Fruit fly (Drosophila melanogaster) whole organism, prepupa: ENCODE data around the gene CG7304.

Source experiments
- Blimp-1 ChIP-seq: fragments of 200-800 bp; sonication (Bioruptor generic); optimal IDR thresholded peaks from 3 replicates; lab custom pipeline; 2017; ENCODE audit warnings: missing biosample characterization, missing genetic modification characterization, mild to moderate bottlenecking, moderate library complexity, missing genetic modification reagents
- CG10631 ChIP-seq: fragments of 200-800 bp; sonication (Bioruptor generic); optimal IDR thresholded peaks from 2 replicates; lab custom pipeline; 2016; ENCODE audit warnings: missing biosample characterization, missing genetic modification characterization
- CG10669 ChIP-seq: fragments of 200-800 bp; sonication (Bioruptor generic); optimal IDR thresholded peaks from 3 replicates; lab custom pipeline; 2018; ENCODE audit warnings: missing biosample characterization, mild to moderate bottlenecking, missing genetic modification characterization, moderate library complexity
- CG11294 ChIP-seq: fragments of 200-800 bp; sonication (Bioruptor generic); IDR thresholded peaks from 2 replicates; pipeline ENCODE4 v1.3.6; 2022; ENCODE audit warnings: missing biosample characterization, missing genetic modification characterization
- CG11762 ChIP-seq: fragments of 200-800 bp; sonication (Bioruptor generic); optimal IDR thresholded peaks from 3 replicates; lab custom pipeline; 2016; ENCODE audit warnings: missing biosample characterization, missing genetic modification characterization; ENCODE audit not compliant: insufficient read depth
- CG15336 ChIP-seq: fragments of 200-800 bp; sonication (Bioruptor generic); IDR thresholded peaks from 2 replicates; pipeline ENCODE4 v1.3.6; 2022; ENCODE audit warnings: missing biosample characterization, missing genetic modification characterization
- CG1621 ChIP-seq: fragments of 200-800 bp; sonication (Bioruptor generic); optimal IDR thresholded peaks from 3 replicates; lab custom pipeline; 2018; ENCODE audit warnings: missing biosample characterization, mild to moderate bottlenecking, missing genetic modification characterization
- CG16779 ChIP-seq: fragments of 200-800 bp; sonication (Bioruptor generic); optimal IDR thresholded peaks from 3 replicates; lab custom pipeline; 2017; ENCODE audit warnings: missing biosample characterization, mild to moderate bottlenecking, missing genetic modification characterization
- CG31627 ChIP-seq: fragments of 200-800 bp; sonication (Bioruptor generic); optimal IDR thresholded peaks from 3 replicates; lab custom pipeline; 2016; ENCODE audit warnings: missing biosample characterization, missing genetic modification characterization
- CG32006 ChIP-seq: fragments of 200-800 bp; sonication (Bioruptor generic); optimal IDR thresholded peaks from 3 replicates; lab custom pipeline; 2017; ENCODE audit warnings: missing biosample characterization, mild to moderate bottlenecking, missing genetic modification characterization
- CG34406 ChIP-seq: fragments of 200-800 bp; sonication (Bioruptor generic); optimal IDR thresholded peaks from 3 replicates; lab custom pipeline; 2016; ENCODE audit warnings: missing biosample characterization, missing genetic modification characterization
- CG3919 ChIP-seq: fragments of 200-800 bp; sonication (Bioruptor generic); optimal IDR thresholded peaks from 3 replicates; lab custom pipeline; 2016; ENCODE audit warnings: missing biosample characterization, missing genetic modification characterization
- CG4318 ChIP-seq: fragments of 200-800 bp; sonication (Bioruptor generic); optimal IDR thresholded peaks from 3 replicates; lab custom pipeline; 2017; ENCODE audit warnings: missing biosample characterization, mild to moderate bottlenecking, missing genetic modification characterization
- CG6163 ChIP-seq: fragments of 200-800 bp; sonication (Bioruptor generic); IDR thresholded peaks from 3 replicates; pipeline ENCODE4 v1.3.6; 2022; ENCODE audit warnings: missing biosample characterization, missing genetic modification characterization
- CG6808 ChIP-seq: fragments of 200-800 bp; sonication (Bioruptor generic); optimal IDR thresholded peaks from 3 replicates; lab custom pipeline; 2017; ENCODE audit warnings: missing biosample characterization, missing genetic modification characterization, mild to moderate bottlenecking, moderate library complexity, missing genetic modification reagents
- CG7368 ChIP-seq: fragments of 200-800 bp; sonication (Bioruptor generic); optimal IDR thresholded peaks from 3 replicates; lab custom pipeline; 2016; ENCODE audit warnings: missing biosample characterization, missing genetic modification characterization
- CG8119 ChIP-seq: fragments of 200-800 bp; sonication (Bioruptor generic); IDR thresholded peaks from 3 replicates; pipeline ENCODE4 v1.3.6; 2022; ENCODE audit warnings: missing biosample characterization, missing genetic modification characterization
- CG8632 ChIP-seq: fragments of 200-800 bp; sonication (Bioruptor generic); optimal IDR thresholded peaks from 3 replicates; lab custom pipeline; 2016; ENCODE audit warnings: missing biosample characterization, missing genetic modification characterization
- CG9139 ChIP-seq: fragments of 200-800 bp; sonication (Bioruptor generic); optimal IDR thresholded peaks from 3 replicates; lab custom pipeline; 2017; ENCODE audit warnings: missing biosample characterization, mild to moderate bottlenecking, missing genetic modification characterization
- Eip78C ChIP-seq: fragments of 200-800 bp; sonication (Bioruptor generic); peaks from one replicate; lab custom pipeline; 2016; ENCODE audit warnings: missing biosample characterization, missing genetic modification characterization
- Ets96B ChIP-seq: fragments of 200-800 bp; optimal IDR thresholded peaks from 2 replicates; lab custom pipeline; 2019; ENCODE audit warnings: missing biosample characterization, mild to moderate bottlenecking, missing genetic modification characterization, moderate library complexity
- Hr38 ChIP-seq: sonication (Bioruptor generic); optimal IDR thresholded peaks from 2 replicates; lab custom pipeline; 2016; ENCODE audit warnings: missing biosample characterization, missing genetic modification characterization
- Hr39 ChIP-seq: fragments of 200-800 bp; sonication (Bioruptor generic); optimal IDR thresholded peaks from 2 replicates; lab custom pipeline; 2016; ENCODE audit warnings: missing biosample characterization, missing genetic modification characterization
- Hr4 ChIP-seq: fragments of 200-800 bp; sonication (Bioruptor generic); optimal IDR thresholded peaks from 3 replicates; lab custom pipeline; 2016; ENCODE audit warnings: missing biosample characterization, missing genetic modification characterization
- Lpt ChIP-seq: fragments of 200-800 bp; sonication (Bioruptor generic); optimal IDR thresholded peaks from 3 replicates; lab custom pipeline; 2016; ENCODE audit warnings: missing biosample characterization, missing genetic modification characterization
- OdsH ChIP-seq: fragments of 200-800 bp; sonication (Bioruptor generic); optimal IDR thresholded peaks from 3 replicates; lab custom pipeline; 2016; ENCODE audit warnings: missing biosample characterization, missing genetic modification characterization
- Sox14 ChIP-seq: fragments of 200-800 bp; sonication (Bioruptor generic); optimal IDR thresholded peaks from 3 replicates; lab custom pipeline; 2016; ENCODE audit warnings: missing biosample characterization, missing genetic modification characterization
- Sox15 ChIP-seq: fragments of 200-800 bp; sonication (Bioruptor generic); optimal IDR thresholded peaks from 3 replicates; lab custom pipeline; 2016; ENCODE audit warnings: missing biosample characterization, missing genetic modification characterization
- achi ChIP-seq: fragments of 200-800 bp; sonication (Bioruptor generic); optimal IDR thresholded peaks from 3 replicates; lab custom pipeline; 2016; ENCODE audit warnings: missing biosample characterization, missing genetic modification characterization
- acj6 ChIP-seq: fragments of 200-800 bp; sonication (Bioruptor generic); optimal IDR thresholded peaks from 3 replicates; lab custom pipeline; 2016; ENCODE audit warnings: missing biosample characterization, missing genetic modification characterization
- cyc ChIP-seq: fragments of 200-800 bp; sonication (Bioruptor generic); optimal IDR thresholded peaks from 3 replicates; lab custom pipeline; 2016; ENCODE audit warnings: missing biosample characterization, missing genetic modification characterization
- dsx ChIP-seq: fragments of 200-800 bp; optimal IDR thresholded peaks from 3 replicates; lab custom pipeline; 2019; ENCODE audit warnings: missing biosample characterization, mild to moderate bottlenecking, missing genetic modification characterization, moderate library complexity; ENCODE audit not compliant: poor library complexity, severe bottlenecking
- esn ChIP-seq: fragments of 200-800 bp; sonication (Bioruptor generic); optimal IDR thresholded peaks from 2 replicates; lab custom pipeline; 2016; ENCODE audit warnings: missing biosample characterization, mild to moderate bottlenecking, missing genetic modification characterization, moderate library complexity
- fd59A ChIP-seq: fragments of 200-800 bp; sonication (Bioruptor generic); optimal IDR thresholded peaks from 2 replicates; lab custom pipeline; 2017; ENCODE audit warnings: missing biosample characterization, mild to moderate bottlenecking, missing genetic modification characterization, missing genetic modification reagents
- fd85E ChIP-seq: fragments of 200-800 bp; sonication (Bioruptor generic); optimal IDR thresholded peaks from 3 replicates; lab custom pipeline; 2016; ENCODE audit warnings: missing biosample characterization, missing genetic modification characterization
- fkh ChIP-seq: fragments of 200-800 bp; sonication (Bioruptor generic); optimal IDR thresholded peaks from 3 replicates; lab custom pipeline; 2017; ENCODE audit warnings: missing biosample characterization, mild to moderate bottlenecking, missing genetic modification characterization, moderate library complexity
- lz ChIP-seq: fragments of 200-800 bp; sonication (Bioruptor generic); optimal IDR thresholded peaks from 3 replicates; lab custom pipeline; 2016; ENCODE audit warnings: missing biosample characterization, missing genetic modification characterization
- net ChIP-seq: fragments of 200-800 bp; sonication (Bioruptor generic); optimal IDR thresholded peaks from 3 replicates; lab custom pipeline; 2016; ENCODE audit warnings: missing biosample characterization, missing genetic modification characterization
- pdm3 ChIP-seq: fragments of 200-800 bp; sonication (Bioruptor generic); optimal IDR thresholded peaks from 3 replicates; lab custom pipeline; 2016; ENCODE audit warnings: missing biosample characterization, missing genetic modification characterization
- salr ChIP-seq, 2 experiments: fragments of 200-800 bp; sonication (Bioruptor generic); optimal IDR thresholded peaks; 3 replicates each; lab custom pipeline; 2016 to 2018; ENCODE audit warnings: missing biosample characterization in 2 of 2, missing genetic modification characterization in 2 of 2, mild to moderate bottlenecking in 1 of 2
- spab ChIP-seq: fragments of 200-800 bp; sonication (Bioruptor generic); optimal IDR thresholded peaks from 2 replicates; lab custom pipeline; 2017; ENCODE audit warnings: missing biosample characterization, mild to moderate bottlenecking, missing genetic modification characterization, missing genetic modification reagents
- ss ChIP-seq, 2 experiments: fragments of 200-800 bp; sonication (Bioruptor generic); optimal IDR thresholded peaks; 2 replicates in 1 of 2; 3 replicates in 1 of 2; lab custom pipeline; 2017 to 2018; ENCODE audit warnings: mild to moderate bottlenecking in 2 of 2, missing biosample characterization in 2 of 2, missing genetic modification characterization in 2 of 2, moderate library complexity in 1 of 2
- svp ChIP-seq: fragments of 200-800 bp; sonication (Bioruptor generic); peaks from one replicate; lab custom pipeline; 2016; ENCODE audit warnings: missing biosample characterization, missing genetic modification characterization
- vri ChIP-seq: fragments of 200-800 bp; sonication (Bioruptor generic); optimal IDR thresholded peaks from 3 replicates; lab custom pipeline; 2016; ENCODE audit warnings: missing biosample characterization, mild to moderate bottlenecking, missing genetic modification characterization

The CG7304 gene

dm6 chr3L:15670455-15670854 lies 9.1 kb upstream of the CG7304 start (continued):
- TF ChIP-seq CG10631 (peak; percentile 21), Ets96B (tag; lab: Kevin White, UChicago) (no peak), Hr38 (GFP tag; lab: Kevin White, UChicago) (no peak), CG3919 (GFP tag; lab: Kevin White, UChicago) (peak; percentile 21), achi (peak; percentile 12), pdm3 (GFP tag; lab: Kevin White, UChicago) (no peak), CG11762 (GFP tag; lab: Kevin White, UChicago) (no peak), CG1621 (no peak), CG34406 (peak; percentile 47), lz (GFP tag; lab: Kevin White, UChicago) (no peak), fd85E (GFP tag; lab: Kevin White, UChicago) (no peak), esn (GFP tag; lab: Kevin White, UChicago) (peak; percentile 38), Sox15 (no peak), CG15336 (no peak), cyc (GFP tag; lab: Kevin White, UChicago) (peak; percentile 9), Lpt (GFP tag; lab: Kevin White, UChicago) (no peak), fkh (no peak), Eip78C (GFP tag; lab: Kevin White, UChicago) (peak; percentile 48), vri (peak; percentile 3), CG16779 (no peak), CG8119 (no peak), svp (GFP tag; lab: Kevin White, UChicago) (peak; percentile 78)

- TF ChIP-seq OdsH (GFP tag; lab: Kevin White, UChicago) (no peak), acj6 (GFP tag; lab: Kevin White, UChicago) (peak; percentile 6), Eip78C (GFP tag; lab: Kevin White, UChicago) (peak; percentile 43), spab (GFP tag; lab: Kevin White, UChicago) (no peak), ss (GFP tag; optimal IDR thresholded peaks at IDR 0.05; lab: Kevin White, UChicago) (no peak), Blimp-1 (no peak), achi (no peak), esn (GFP tag; lab: Kevin White, UChicago) (peak; percentile 4)
These were observed 6.7 kb upstream of the CG7304 start for dm6 chr3L:15672800-15673199.

dm6 chr3L:15675111-15675510 lies 4.4 kb upstream of the CG7304 start:
- no peak for TF ChIP-seq ss (GFP tag; optimal IDR thresholded peaks at IDR 0.05; lab: Kevin White, UChicago)
- no peak for TF ChIP-seq CG7368
- TF ChIP-seq dsx (GFP tag; lab: Kevin White, UChicago): peak; percentile 62
- peak; percentile 62 for TF ChIP-seq Eip78C (GFP tag; lab: Kevin White, UChicago)
- TF ChIP-seq CG3919 (GFP tag; lab: Kevin White, UChicago): peak; percentile 20
- TF ChIP-seq CG9139 (GFP tag; lab: Kevin White, UChicago): no peak
- 0 out of 3 replicates have a peak, but pooled peaks have one; percentile 44 for TF ChIP-seq CG6163
- no peak for TF ChIP-seq CG6808 (GFP tag; lab: Kevin White, UChicago)
- no peak for TF ChIP-seq Hr38 (GFP tag; lab: Kevin White, UChicago)
- no peak for TF ChIP-seq Sox14 (GFP tag; lab: Kevin White, UChicago)
- TF ChIP-seq CG11294 (GFP tag; lab: Robert Waterston, UW): no peak
- no peak for TF ChIP-seq vri
- TF ChIP-seq Hr4 (GFP tag; lab: Kevin White, UChicago): peak; percentile 35
- TF ChIP-seq fkh: no peak
- TF ChIP-seq achi: peak; percentile 11
- peak; percentile 16 for TF ChIP-seq net (GFP tag; lab: Kevin White, UChicago)
- TF ChIP-seq CG10669 (GFP tag; lab: Kevin White, UChicago): peak; percentile 4
- TF ChIP-seq CG4318: no peak
- no peak for TF ChIP-seq Hr39 (GFP tag; lab: Kevin White, UChicago)
- TF ChIP-seq salr (GFP tag; optimal IDR thresholded peaks at IDR 0.05; lab: Kevin White, UChicago): no peak
- TF ChIP-seq CG32006 (GFP tag; lab: Kevin White, UChicago): peak; percentile 49
- TF ChIP-seq CG8119: 0 out of 3 replicates have a peak, but pooled peaks have one; percentile 30
- no peak for TF ChIP-seq CG8632 (GFP tag; lab: Kevin White, UChicago)
- TF ChIP-seq CG34406: no peak
- TF ChIP-seq Sox15: no peak
- TF ChIP-seq CG10631: peak; percentile 21
- TF ChIP-seq CG31627 (GFP tag; lab: Kevin White, UChicago): no peak
- no peak for TF ChIP-seq fd59A (GFP tag; lab: Kevin White, UChicago)
- TF ChIP-seq, all 60 proteins: peak for 11
